Worm (Caenorhabditis elegans): ENCODE data around the gene sao-1.

DNA sequence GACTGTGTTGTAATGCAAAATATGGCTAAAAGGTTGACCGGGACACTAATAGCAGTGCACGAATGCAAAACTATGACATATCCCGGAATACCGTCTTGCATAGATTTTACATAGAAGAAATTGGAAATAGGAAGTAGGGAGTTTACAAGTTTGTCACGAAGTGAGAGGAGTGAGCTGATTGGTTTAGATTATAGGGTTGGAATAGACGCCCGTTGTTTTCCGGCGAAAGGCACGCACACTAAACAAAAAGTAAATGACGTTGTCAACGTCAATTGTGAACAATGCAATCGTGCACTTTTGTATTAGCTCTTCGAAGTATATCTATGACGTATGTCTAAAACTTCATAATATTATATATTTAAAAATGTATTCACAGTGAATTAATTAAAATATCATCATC lies 2.8 kb upstream of the sao-1 start, which contains the start of gene srh-24:
- no peak for TF ChIP-seq lim-6 (tag; optimal IDR thresholded peaks at IDR 0.05)
- no peak for TF ChIP-seq rnt-1 (tag; optimal IDR thresholded peaks at IDR 0.05)
- TF ChIP-seq ets-4 (tag; optimal IDR thresholded peaks at IDR 0.05): no peak
- TF ChIP-seq madf-2 (tag; optimal IDR thresholded peaks at IDR 0.05): no peak
- TF ChIP-seq tbx-2 (tag; optimal IDR thresholded peaks at IDR 0.05): no peak
- no peak for TF ChIP-seq ceh-9 (tag; optimal IDR thresholded peaks at IDR 0.05)
- TF ChIP-seq C08G9.2 (tag; optimal IDR thresholded peaks at IDR 0.05): no peak
- no peak for TF ChIP-seq sox-4 (tag; optimal IDR thresholded peaks at IDR 0.05)
- no peak for TF ChIP-seq ama-1 (optimal IDR thresholded peaks at IDR 0.05)
- TF ChIP-seq ceh-30 (tag; optimal IDR thresholded peaks at IDR 0.05): no peak
- no peak for TF ChIP-seq K02D7.2 (tag; optimal IDR thresholded peaks at IDR 0.05)
- TF ChIP-seq ceh-19 (GFP tag; optimal IDR thresholded peaks at IDR 0.05): no peak

All from whole organism, late embryonic.